Fruit fly (Drosophila melanogaster) Kc167 (cell line): ENCODE data around the gene Rad9.

ENCODE experiments used
- insv ChIP-seq: fragments of >200 bp; optimal IDR thresholded peaks from 3 replicates; lab custom pipeline; 2018; ENCODE audit warnings: missing external identifiers
- psq ChIP-seq: fragments of >200 bp; optimal IDR thresholded peaks from 2 replicates; lab custom pipeline; 2017; ENCODE audit warnings: missing external identifiers

DNA sequence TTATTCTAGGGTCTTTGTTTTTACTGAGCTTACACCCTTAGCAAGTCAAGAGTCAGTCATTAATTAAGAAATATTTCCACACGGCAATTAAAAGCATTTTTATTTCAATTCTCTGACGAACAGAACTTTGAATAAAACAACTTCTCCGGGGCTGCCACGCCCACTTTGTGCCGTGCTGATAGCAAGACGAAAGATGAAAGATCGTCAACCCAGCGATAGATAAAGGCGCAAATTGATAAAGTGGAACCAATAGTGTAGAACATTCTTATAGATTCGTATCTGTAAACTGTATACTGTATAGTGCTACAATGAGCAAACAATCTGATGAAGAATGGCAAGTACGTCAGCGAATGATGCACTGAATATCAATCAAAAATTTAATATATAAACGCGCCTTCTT, 37.4 kb downstream of the Rad9 start:
- TF ChIP-seq insv (lab: Kevin White, UChicago) (no peak), psq (lab: Kevin White, UChicago) (no peak)
